Fruit fly (Drosophila melanogaster) whole organism, adult: ENCODE data around the gene Rift.

Source experiments
- CG11617 ChIP-seq: fragments of 200-800 bp; sonication (Bioruptor generic); optimal IDR thresholded peaks from 2 replicates; lab custom pipeline; 2017; ENCODE audit warnings: mild to moderate bottlenecking, missing biosample characterization, missing genetic modification reagents, missing genetic modification characterization
- Clk ChIP-seq: fragments of 200-800 bp; sonication (Bioruptor generic); optimal IDR thresholded peaks from 2 replicates; lab custom pipeline; 2017; ENCODE audit warnings: missing biosample characterization, missing genetic modification characterization
- kay ChIP-seq: fragments of 200-800 bp; sonication (Bioruptor generic); peaks from one replicate; lab custom pipeline; 2016; ENCODE audit warnings: missing biosample characterization, missing genetic modification characterization, borderline replicate concordance
- tj ChIP-seq: fragments of 200-800 bp; sonication (Bioruptor generic); optimal IDR thresholded peaks from 3 replicates; lab custom pipeline; 2017; ENCODE audit warnings: missing biosample characterization, mild to moderate bottlenecking, missing genetic modification characterization, moderate library complexity

DNA sequence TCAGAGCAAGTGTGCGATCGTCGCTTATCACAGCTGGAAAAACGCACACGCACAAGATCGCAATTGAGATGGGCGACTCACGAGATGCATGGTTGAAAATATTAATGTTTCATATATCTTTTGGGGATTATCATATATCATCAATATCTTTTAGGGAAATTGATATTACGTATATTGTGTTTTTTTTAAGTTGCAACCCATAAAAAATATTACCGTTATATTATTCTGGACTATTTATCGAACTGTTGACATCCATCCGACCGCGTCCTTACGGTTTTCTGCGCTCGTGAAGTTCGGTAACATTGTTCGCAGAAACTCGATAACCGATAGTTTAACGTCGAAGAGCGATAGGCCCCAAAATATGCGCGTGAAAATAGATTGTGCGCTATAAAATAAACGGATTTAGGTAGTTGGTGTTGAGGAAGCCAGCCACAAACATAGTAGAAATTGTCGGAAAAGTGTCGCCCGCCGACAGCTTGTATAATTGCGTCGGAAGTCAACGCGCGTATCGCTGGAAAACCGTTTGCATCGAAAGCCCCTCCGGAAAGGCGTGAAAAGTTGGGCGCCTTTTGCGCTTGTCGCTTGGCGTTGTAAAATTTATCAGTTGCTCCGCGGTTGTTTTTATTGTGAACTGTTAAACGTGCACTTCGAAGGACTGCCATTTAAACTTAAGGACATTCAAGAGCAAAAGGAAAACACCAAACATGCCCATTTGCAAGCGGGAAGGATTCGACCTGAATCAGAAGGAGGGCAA lies 16.1 kb downstream of the Rift start, which contains the start of the genes Mccc1 and Acf:
- TF ChIP-seq tj (GFP tag; lab: Kevin White, UChicago) (peak; percentile 35), kay (GFP tag; lab: Kevin White, UChicago) (no peak), Clk (GFP tag; lab: Kevin White, UChicago) (no peak), CG11617 (peak; percentile 25)
